Fruit fly (Drosophila melanogaster) whole organism, wandering third instar larva: ENCODE data around the gene CG12702.

ENCODE experiments used
- CG32264 ChIP-seq: fragments of 200-800 bp; sonication (Bioruptor generic); optimal IDR thresholded peaks from 2 replicates; lab custom pipeline; 2016; ENCODE audit warnings: missing biosample characterization, missing genetic modification characterization
- CG9705 ChIP-seq: fragments of 200-800 bp; sonication (Bioruptor generic); optimal IDR thresholded peaks from 2 replicates; lab custom pipeline; 2018; ENCODE audit warnings: missing biosample characterization, mild to moderate bottlenecking, missing genetic modification characterization
- Dfd ChIP-seq: fragments of >200 bp; optimal IDR thresholded peaks from 2 replicates; lab custom pipeline; 2017; ENCODE audit warnings: missing biosample characterization, missing genetic modification characterization
- Dif ChIP-seq: fragments of 200-275, 200-300 bp; sonication (Bioruptor generic); optimal IDR thresholded peaks from 2 replicates; lab custom pipeline; 2018; ENCODE audit warnings: missing biosample characterization, missing genetic modification characterization; ENCODE audit not compliant: partially characterized antibody
- Hnf4 ChIP-seq: fragments of 200-800 bp; sonication (Bioruptor generic); optimal IDR thresholded peaks from 2 replicates; lab custom pipeline; 2016; ENCODE audit warnings: missing biosample characterization, mild to moderate bottlenecking, missing genetic modification characterization
- Hr78 ChIP-seq: fragments of >200 bp; optimal IDR thresholded peaks from 2 replicates; lab custom pipeline; 2017; ENCODE audit warnings: missing biosample characterization, missing genetic modification characterization
- Hr83 ChIP-seq: fragments of 200-300 bp; sonication (Bioruptor generic); optimal IDR thresholded peaks from 2 replicates; lab custom pipeline; 2016; ENCODE audit warnings: missing biosample characterization, mild to moderate bottlenecking, missing genetic modification characterization, moderate library complexity; ENCODE audit not compliant: poor library complexity, severe bottlenecking
- Jra ChIP-seq: sonication (Bioruptor generic); optimal IDR thresholded peaks from 2 replicates; lab custom pipeline; 2016; ENCODE audit warnings: missing biosample characterization, missing genetic modification characterization
- Myc ChIP-seq: fragments of >200 bp; optimal IDR thresholded peaks from 2 replicates; lab custom pipeline; 2017
- OdsH ChIP-seq: fragments of 200-800 bp; sonication (Bioruptor generic); optimal IDR thresholded peaks from 2 replicates; lab custom pipeline; 2016; ENCODE audit warnings: missing biosample characterization, mild to moderate bottlenecking, missing genetic modification characterization
- Vsx2 ChIP-seq: fragments of 200-300, 225-300 bp; sonication (Bioruptor generic); optimal IDR thresholded peaks from 2 replicates; lab custom pipeline; 2018; ENCODE audit warnings: missing biosample characterization, missing genetic modification characterization; ENCODE audit not compliant: partially characterized antibody
- brk ChIP-seq: fragments of 200-800 bp; sonication (Bioruptor generic); optimal IDR thresholded peaks from 2 replicates; lab custom pipeline; 2016; ENCODE audit warnings: missing biosample characterization, mild to moderate bottlenecking, missing genetic modification characterization
- foxo ChIP-seq, 2 experiments: fragments of 200-800 bp; sonication (Bioruptor generic); optimal IDR thresholded peaks; 2 replicates in 1 of 2; 3 replicates in 1 of 2; lab custom pipeline; 2016 to 2017; ENCODE audit warnings: missing biosample characterization in 2 of 2, missing genetic modification characterization in 2 of 2
- fru ChIP-seq: fragments of 200-800 bp; sonication (Bioruptor generic); optimal IDR thresholded peaks from 3 replicates; lab custom pipeline; 2016; ENCODE audit warnings: missing biosample characterization, mild to moderate bottlenecking, missing genetic modification characterization
- jim ChIP-seq: fragments of 175-275, 200-325 bp; sonication (Bioruptor generic); optimal IDR thresholded peaks from 2 replicates; lab custom pipeline; 2016; ENCODE audit warnings: missing biosample characterization, mild to moderate bottlenecking, missing genetic modification characterization
- lola ChIP-seq: fragments of >200 bp; optimal IDR thresholded peaks from 2 replicates; lab custom pipeline; 2017; ENCODE audit warnings: missing biosample characterization, missing genetic modification characterization
- rgr ChIP-seq: fragments of 200-800 bp; sonication (Bioruptor generic); optimal IDR thresholded peaks from 3 replicates; lab custom pipeline; 2016; ENCODE audit warnings: missing biosample characterization, mild to moderate bottlenecking, missing genetic modification characterization
- sage ChIP-seq: fragments of 200-800 bp; sonication (Bioruptor generic); optimal IDR thresholded peaks from 2 replicates; lab custom pipeline; 2016; ENCODE audit warnings: missing biosample characterization, mild to moderate bottlenecking, missing genetic modification characterization
- sv ChIP-seq: fragments of 200-800 bp; sonication (Bioruptor generic); optimal IDR thresholded peaks from 3 replicates; lab custom pipeline; 2016; ENCODE audit warnings: missing biosample characterization, missing genetic modification characterization
- tai ChIP-seq: sonication (Bioruptor generic); optimal IDR thresholded peaks from 2 replicates; lab custom pipeline; 2016; ENCODE audit warnings: missing biosample characterization, missing genetic modification characterization
- usp ChIP-seq: fragments of >200 bp; optimal IDR thresholded peaks from 2 replicates; lab custom pipeline; 2017; ENCODE audit warnings: missing biosample characterization, missing genetic modification characterization

The CG12702 gene

DNA sequence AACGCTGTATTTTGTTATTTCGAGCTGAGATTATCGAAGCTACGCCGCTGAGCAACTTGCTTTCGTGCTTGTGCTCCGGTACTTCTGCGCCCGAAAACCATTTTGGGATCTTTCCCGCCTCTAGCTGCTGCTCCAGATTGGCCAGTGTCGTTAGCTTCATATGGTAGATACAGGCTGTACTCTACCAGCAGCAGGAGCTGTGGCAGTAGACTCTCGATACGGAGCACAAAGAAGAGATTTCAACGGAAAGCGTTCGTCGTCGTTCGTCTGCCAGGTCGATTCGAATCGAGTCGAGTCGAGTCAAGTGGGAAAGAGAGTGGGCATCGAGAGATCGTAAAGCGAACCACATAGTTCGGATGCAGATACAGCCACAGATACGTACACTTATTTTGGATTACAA, 49.9 kb downstream of the CG12702 start:
- TF ChIP-seq brk (GFP tag; lab: Kevin White, UChicago) (no peak), OdsH (no peak), Jra (GFP tag; lab: Kevin White, UChicago) (no peak), Dif (GFP tag; lab: Kevin White, UChicago) (no peak), CG32264 (no peak), foxo (GFP tag; optimal IDR thresholded peaks at IDR 0.05; lab: Kevin White, UChicago) (no peak)

DNA sequence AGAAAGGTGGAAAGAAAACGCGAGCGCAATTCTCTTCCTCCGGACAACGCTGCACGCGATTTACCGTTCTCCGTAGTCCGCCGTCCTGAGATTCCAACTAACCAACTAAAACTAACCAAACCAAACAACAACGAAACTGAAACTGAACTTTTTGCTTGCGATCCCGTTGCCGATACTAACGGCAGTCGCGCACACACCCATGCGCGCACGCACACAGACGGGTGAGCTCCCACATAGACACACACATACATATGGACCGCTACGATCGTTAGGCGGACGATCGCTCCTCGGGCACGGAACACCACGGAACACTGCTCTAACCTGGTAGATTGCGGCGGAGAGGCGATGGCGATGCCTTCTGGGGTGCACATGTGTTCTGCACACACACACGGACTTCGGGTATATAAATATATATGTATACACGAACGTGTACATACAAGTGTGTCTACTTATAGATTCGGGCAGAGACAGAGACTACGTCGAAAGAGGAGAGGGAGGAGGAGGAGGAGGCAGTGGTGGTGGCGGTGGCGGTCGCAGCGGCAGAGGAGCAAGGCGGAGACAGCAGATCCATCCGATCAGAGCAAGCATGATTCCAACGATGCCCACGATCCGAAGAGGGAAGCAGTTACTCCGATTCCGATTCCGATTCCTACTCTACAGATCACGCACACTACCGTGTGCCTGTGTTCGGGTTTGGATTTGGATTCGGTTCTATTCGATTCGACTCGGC, 51.6 kb downstream of the CG12702 start, which contains the start of gene meso18E:
Gene meso18E (minus strand): TSS at position 148 of the 730 bp plus-strand sequence.
- no peak for TF ChIP-seq foxo (GFP tag; optimal IDR thresholded peaks at IDR 0.05; lab: Kevin White, UChicago)
- no peak for TF ChIP-seq Hr83
- TF ChIP-seq tai (GFP tag; lab: Kevin White, UChicago) = no peak
- no peak for TF ChIP-seq sage (GFP tag; lab: Kevin White, UChicago)
- TF ChIP-seq brk (GFP tag; lab: Kevin White, UChicago) = no peak
- no peak for TF ChIP-seq Dif (GFP tag; lab: Kevin White, UChicago)
- TF ChIP-seq Jra (GFP tag; lab: Kevin White, UChicago) = no peak
- TF ChIP-seq usp (GFP tag; lab: Kevin White, UChicago) = no peak
- no peak for TF ChIP-seq Myc (lab: Kevin White, UChicago)
- TF ChIP-seq jim = no peak
- no peak for TF ChIP-seq OdsH
- no peak for TF ChIP-seq Dfd (GFP tag; lab: Kevin White, UChicago)
- TF ChIP-seq CG9705 (GFP tag; lab: Kevin White, UChicago) = no peak
- no peak for TF ChIP-seq sv (GFP tag; lab: Kevin White, UChicago)
- TF ChIP-seq Hr78 (GFP tag; lab: Kevin White, UChicago) = no peak
- no peak for TF ChIP-seq lola (GFP tag; lab: Kevin White, UChicago)
- no peak for TF ChIP-seq CG32264
- no peak for TF ChIP-seq Vsx2 (GFP tag; lab: Kevin White, UChicago)

DNA sequence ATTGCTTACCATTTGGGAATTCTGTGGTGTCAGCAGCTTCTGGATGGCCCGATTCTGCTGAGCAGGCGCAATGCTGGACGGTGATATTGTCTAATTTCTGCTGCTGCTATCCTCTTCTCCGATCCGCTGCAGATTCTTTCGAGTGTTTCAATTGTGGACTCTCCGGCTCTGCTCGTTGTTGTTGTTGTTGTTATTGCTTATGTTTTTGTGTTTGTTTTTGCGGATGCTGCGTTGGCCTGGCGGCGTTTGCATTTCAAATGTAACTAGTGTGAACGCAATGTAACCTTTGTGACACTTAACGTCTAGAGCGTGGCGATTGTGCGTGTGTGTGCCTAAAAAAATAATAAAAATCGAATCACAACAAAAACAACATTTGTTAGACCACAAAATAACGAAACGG, 52.7 kb downstream of the CG12702 start:
- TF ChIP-seq fru (GFP tag; lab: Kevin White, UChicago) (no peak), usp (GFP tag; lab: Kevin White, UChicago) (no peak), Hnf4 (no peak), foxo (GFP tag; optimal IDR thresholded peaks at IDR 0.05; lab: Kevin White, UChicago) (no peak), rgr (GFP tag; lab: Kevin White, UChicago) (no peak), brk (GFP tag; lab: Kevin White, UChicago) (no peak)
